Fruit fly (Drosophila melanogaster) whole organism, embryonic: ENCODE data around the gene EMC5.

ENCODE experiments used
- BtbVII ChIP-seq: fragments of 200-800 bp; sonication (Bioruptor generic); optimal IDR thresholded peaks from 3 replicates; lab custom pipeline; 2017; ENCODE audit warnings: missing biosample characterization, mild to moderate bottlenecking, missing genetic modification characterization
- Bteb2 ChIP-seq: fragments of 200-800 bp; sonication (Bioruptor generic); optimal IDR thresholded peaks from 2 replicates; lab custom pipeline; 2016; ENCODE audit warnings: missing biosample characterization, missing genetic modification characterization
- CG11247 ChIP-seq: fragments of 200-800 bp; sonication (Bioruptor generic); IDR thresholded peaks from 2 replicates; pipeline ENCODE4 v1.3.6; 2022; ENCODE audit warnings: missing biosample characterization, missing genetic modification characterization
- CG11504 ChIP-seq: fragments of 200-800 bp; sonication (Bioruptor generic); optimal IDR thresholded peaks from 3 replicates; lab custom pipeline; 2019; ENCODE audit warnings: missing biosample characterization, mild to moderate bottlenecking, missing genetic modification characterization, moderate library complexity
- CG12942 ChIP-seq: fragments of 200-800 bp; sonication (Bioruptor generic); optimal IDR thresholded peaks from 3 replicates; lab custom pipeline; 2016; ENCODE audit warnings: missing biosample characterization, missing genetic modification characterization
- CG13296 ChIP-seq: fragments of 200-800 bp; sonication (Bioruptor generic); optimal IDR thresholded peaks from 3 replicates; lab custom pipeline; 2018; ENCODE audit warnings: missing biosample characterization, mild to moderate bottlenecking, missing genetic modification characterization
- CG13624 ChIP-seq: fragments of 200-800 bp; sonication (Bioruptor generic); optimal IDR thresholded peaks from 2 replicates; lab custom pipeline; 2016; ENCODE audit warnings: missing biosample characterization, missing genetic modification characterization
- CG14050 ChIP-seq: fragments of 200-800 bp; sonication (Bioruptor generic); IDR thresholded peaks from 3 replicates; pipeline ENCODE4 v1.3.6; 2022; ENCODE audit warnings: missing biosample characterization, missing genetic modification characterization
- CG1529 ChIP-seq: fragments of 200-800 bp; sonication (Bioruptor generic); optimal IDR thresholded peaks from 3 replicates; lab custom pipeline; 2018; ENCODE audit warnings: missing biosample characterization, missing genetic modification characterization
- CG16779 ChIP-seq: fragments of 200-800 bp; sonication (Bioruptor generic); IDR thresholded peaks from 2 replicates; pipeline ENCODE4 v1.3.6; 2022; ENCODE audit warnings: missing biosample characterization, missing genetic modification characterization
- CG16813 ChIP-seq: fragments of 200-800 bp; sonication (Bioruptor generic); IDR thresholded peaks from 3 replicates; pipeline ENCODE4 v1.3.6; 2022; ENCODE audit warnings: missing biosample characterization, missing genetic modification characterization; ENCODE audit not compliant: partially characterized antibody
- CG17361 ChIP-seq: fragments of 200-800 bp; sonication (Bioruptor generic); IDR thresholded peaks from 3 replicates; pipeline ENCODE4 v1.3.6; 2022; ENCODE audit warnings: missing biosample characterization, missing genetic modification characterization
- CG18262 ChIP-seq: fragments of 200-800 bp; optimal IDR thresholded peaks from 3 replicates; lab custom pipeline; 2019; ENCODE audit warnings: missing biosample characterization, mild to moderate bottlenecking, missing genetic modification characterization, moderate library complexity
- CG31224 ChIP-seq: fragments of 200-800 bp; sonication (Bioruptor generic); IDR thresholded peaks from 2 replicates; pipeline ENCODE4 v1.3.6; 2022; ENCODE audit warnings: missing biosample characterization, missing genetic modification characterization
- CG4360 ChIP-seq: fragments of 200-800 bp; sonication (Bioruptor generic); IDR thresholded peaks from 2 replicates; pipeline ENCODE4 v1.3.6; 2022; ENCODE audit warnings: missing biosample characterization, missing genetic modification characterization
- CG4707 ChIP-seq: fragments of 200-800 bp; sonication (Bioruptor generic); optimal IDR thresholded peaks from 2 replicates; lab custom pipeline; 2018; ENCODE audit warnings: missing biosample characterization, mild to moderate bottlenecking, missing genetic modification characterization, moderate library complexity
- CG6272 ChIP-seq: fragments of 200-800 bp; sonication (Bioruptor generic); IDR thresholded peaks from 2 replicates; pipeline ENCODE4 v1.3.6; 2022; ENCODE audit warnings: missing biosample characterization, missing genetic modification characterization
- CG7786 ChIP-seq: fragments of 200-800 bp; sonication (Bioruptor generic); optimal IDR thresholded peaks from 2 replicates; lab custom pipeline; 2016; ENCODE audit warnings: missing biosample characterization, missing genetic modification characterization
- CG7928 ChIP-seq: fragments of 200-800 bp; sonication (Bioruptor generic); optimal IDR thresholded peaks from 2 replicates; lab custom pipeline; 2017; ENCODE audit warnings: missing biosample characterization, mild to moderate bottlenecking, missing genetic modification characterization
- CG8089 ChIP-seq: fragments of 200-800 bp; sonication (Bioruptor generic); optimal IDR thresholded peaks from 3 replicates; lab custom pipeline; 2016; ENCODE audit warnings: missing biosample characterization, missing genetic modification characterization
- CG8924 ChIP-seq: fragments of 200-800 bp; optimal IDR thresholded peaks from 3 replicates; lab custom pipeline; 2019; ENCODE audit warnings: missing biosample characterization, mild to moderate bottlenecking, missing genetic modification characterization, moderate library complexity
- CG9215 ChIP-seq: fragments of 200-800 bp; sonication (Bioruptor generic); IDR thresholded peaks from 2 replicates; pipeline ENCODE4 v1.3.6; 2022; ENCODE audit warnings: missing biosample characterization, missing genetic modification characterization
- CG9817 ChIP-seq: fragments of 200-800 bp; sonication (Bioruptor generic); optimal IDR thresholded peaks from 2 replicates; lab custom pipeline; 2018; ENCODE audit warnings: missing biosample characterization, mild to moderate bottlenecking, missing genetic modification characterization, moderate library complexity
- CG9876 ChIP-seq: fragments of 200-800 bp; sonication (Bioruptor generic); optimal IDR thresholded peaks from 2 replicates; lab custom pipeline; 2016; ENCODE audit warnings: missing biosample characterization, missing genetic modification characterization
- CG9932 ChIP-seq: fragments of 200-800 bp; sonication (Bioruptor generic); IDR thresholded peaks from 2 replicates; pipeline ENCODE4 v1.3.6; 2022; ENCODE audit warnings: missing biosample characterization, missing genetic modification characterization
- Dll ChIP-seq: fragments of 200-800 bp; sonication (Bioruptor generic); IDR thresholded peaks from 4 replicates; pipeline ENCODE4 v1.3.6; 2022; ENCODE audit warnings: missing biosample characterization, missing genetic modification characterization; ENCODE audit not compliant: partially characterized antibody
- Drgx ChIP-seq: fragments of 200-800 bp; sonication (Bioruptor generic); IDR thresholded peaks from 2 replicates; pipeline ENCODE4 v1.3.6; 2022; ENCODE audit warnings: missing biosample characterization, missing genetic modification characterization
- E2f1 ChIP-seq: fragments of 200-800 bp; sonication (Bioruptor generic); IDR thresholded peaks from 2 replicates; pipeline ENCODE4 v1.3.6; 2022; ENCODE audit warnings: missing biosample characterization, missing genetic modification characterization
- Ets97D ChIP-seq: fragments of 200-800 bp; sonication (Bioruptor generic); optimal IDR thresholded peaks from 3 replicates; lab custom pipeline; 2016; ENCODE audit warnings: missing biosample characterization, missing genetic modification characterization
- Lpt ChIP-seq: fragments of >200 bp; optimal IDR thresholded peaks from 2 replicates; lab custom pipeline; 2018; ENCODE audit warnings: missing biosample characterization, missing genetic modification characterization
- MBD-R2 ChIP-seq: fragments of 200-800 bp; sonication (Bioruptor generic); IDR thresholded peaks from 2 replicates; pipeline ENCODE4 v1.3.6; 2022; ENCODE audit warnings: missing biosample characterization, missing genetic modification characterization
- bsh ChIP-seq, 2 experiments: fragments of 200-800 bp; sonication (Bioruptor generic); optimal IDR thresholded peaks; 2 replicates each; lab custom pipeline; 2017 to 2018; ENCODE audit warnings: mild to moderate bottlenecking in 2 of 2, missing biosample characterization in 2 of 2, missing genetic modification characterization in 2 of 2, moderate library complexity in 1 of 2
- btn ChIP-seq: fragments of 200-800 bp; sonication (Bioruptor generic); optimal IDR thresholded peaks from 2 replicates; lab custom pipeline; 2016; ENCODE audit warnings: missing biosample characterization, missing genetic modification characterization
- cg ChIP-seq: fragments of 200-800 bp; sonication (Bioruptor generic); optimal IDR thresholded peaks from 3 replicates; lab custom pipeline; 2019; ENCODE audit warnings: missing biosample characterization, mild to moderate bottlenecking, missing genetic modification characterization, moderate library complexity
- chn ChIP-seq: fragments of 200-800 bp; sonication (Bioruptor generic); optimal IDR thresholded peaks from 2 replicates; lab custom pipeline; 2016; ENCODE audit warnings: missing biosample characterization, missing genetic modification characterization
- dan ChIP-seq: fragments of 200-800 bp; sonication (Bioruptor generic); IDR thresholded peaks from 2 replicates; pipeline ENCODE4 v1.3.6; 2022; ENCODE audit warnings: missing biosample characterization, missing genetic modification characterization
- dmrt99B ChIP-seq: fragments of 200-800 bp; sonication (Bioruptor generic); optimal IDR thresholded peaks from 2 replicates; lab custom pipeline; 2018; ENCODE audit warnings: missing biosample characterization, mild to moderate bottlenecking, missing genetic modification characterization, moderate library complexity
- grau ChIP-seq: fragments of 200-800 bp; optimal IDR thresholded peaks from 3 replicates; lab custom pipeline; 2019; ENCODE audit warnings: missing biosample characterization, mild to moderate bottlenecking, missing genetic modification characterization, moderate library complexity
- hb ChIP-seq: fragments of 200-800 bp; sonication (Bioruptor generic); IDR thresholded peaks from 3 replicates; pipeline ENCODE4 v1.3.6; 2022; ENCODE audit warnings: missing biosample characterization, missing genetic modification characterization; ENCODE audit not compliant: partially characterized antibody
- klu ChIP-seq: fragments of 200-800 bp; sonication (Bioruptor generic); IDR thresholded peaks from 2 replicates; pipeline ENCODE4 v1.3.6; 2022; ENCODE audit warnings: missing biosample characterization, missing genetic modification characterization
- lab ChIP-seq: fragments of 200-800 bp; sonication (Bioruptor generic); optimal IDR thresholded peaks from 3 replicates; lab custom pipeline; 2017; ENCODE audit warnings: missing biosample characterization, missing genetic modification characterization, mild to moderate bottlenecking, moderate library complexity, missing genetic modification reagents
- nerfin-1 ChIP-seq: fragments of 200-800 bp; sonication (Bioruptor generic); optimal IDR thresholded peaks from 3 replicates; lab custom pipeline; 2019; ENCODE audit warnings: missing biosample characterization, mild to moderate bottlenecking, missing genetic modification characterization, moderate library complexity
- nmo ChIP-seq: fragments of 200-800 bp; sonication (Bioruptor generic); optimal IDR thresholded peaks from 2 replicates; lab custom pipeline; 2018; ENCODE audit warnings: missing biosample characterization, mild to moderate bottlenecking, missing genetic modification characterization, moderate library complexity
- p53 ChIP-seq: fragments of 200-800 bp; sonication (Bioruptor generic); optimal IDR thresholded peaks from 2 replicates; lab custom pipeline; 2016; ENCODE audit warnings: missing biosample characterization, missing genetic modification characterization
- phol ChIP-seq: fragments of 200-800 bp; sonication (Bioruptor generic); optimal IDR thresholded peaks from 3 replicates; lab custom pipeline; 2018; ENCODE audit warnings: missing biosample characterization, mild to moderate bottlenecking, missing genetic modification characterization, moderate library complexity
- sens ChIP-seq: fragments of 200-800 bp; sonication (Bioruptor generic); peaks from one replicate; lab custom pipeline; 2016; ENCODE audit warnings: missing biosample characterization, missing genetic modification characterization
- slbo ChIP-seq: fragments of 200-800 bp; sonication (Bioruptor generic); IDR thresholded peaks from 2 replicates; pipeline ENCODE4 v1.3.6; 2022; ENCODE audit warnings: missing biosample characterization, missing genetic modification characterization
- slp2 ChIP-seq: fragments of 200-800 bp; sonication (Bioruptor generic); optimal IDR thresholded peaks from 2 replicates; lab custom pipeline; 2016; ENCODE audit warnings: missing biosample characterization, missing genetic modification characterization
- tx ChIP-seq: fragments of 200-800 bp; sonication (Bioruptor generic); optimal IDR thresholded peaks from 2 replicates; lab custom pipeline; 2016; ENCODE audit warnings: missing biosample characterization, missing genetic modification characterization
- zen ChIP-seq: fragments of 200-800 bp; sonication (Bioruptor generic); optimal IDR thresholded peaks from 3 replicates; lab custom pipeline; 2018; ENCODE audit warnings: missing biosample characterization, mild to moderate bottlenecking, missing genetic modification characterization, moderate library complexity

The EMC5 gene

dm6 chr2L:18982826-18983758 is 4.4 kb upstream of the EMC5 start (continued):
- no peak for TF ChIP-seq nerfin-1
- no peak for TF ChIP-seq slp2 (GFP tag; lab: Kevin White, UChicago)
- no peak for TF ChIP-seq lab
- TF ChIP-seq nmo (GFP tag; lab: Kevin White, UChicago): peak; percentile 16
- TF ChIP-seq CG9876 (GFP tag; lab: Kevin White, UChicago): no peak
- TF ChIP-seq hb (GFP tag; lab: Robert Waterston, UW): no peak
- TF ChIP-seq chn (GFP tag; lab: Kevin White, UChicago): no peak
- TF ChIP-seq CG4707 (GFP tag; lab: Kevin White, UChicago): no peak
- TF ChIP-seq slbo: peak; percentile 34; the same call in 1 of the 2 replicates
- no peak for TF ChIP-seq CG31224 (GFP tag; lab: Robert Waterston, UW)
- TF ChIP-seq CG7928: no peak
- no peak for TF ChIP-seq zen (tag; lab: Kevin White, UChicago)
- no peak for TF ChIP-seq CG14050
- peak; percentile 1 for TF ChIP-seq CG8924 (tag; lab: Kevin White, UChicago)
- TF ChIP-seq Dll (GFP tag; lab: Robert Waterston, UW): no peak
- TF ChIP-seq grau (tag; lab: Kevin White, UChicago): peak; percentile 84
- TF ChIP-seq cg (GFP tag; lab: Kevin White, UChicago): no peak
- no peak for TF ChIP-seq dan (GFP tag; lab: Robert Waterston, UW)
- TF ChIP-seq CG17361 (GFP tag; lab: Robert Waterston, UW): peak; percentile 42; the same call in 1 of the 3 replicates
- no peak for TF ChIP-seq Ets97D (GFP tag; lab: Kevin White, UChicago)
- no peak for TF ChIP-seq BtbVII (GFP tag; lab: Kevin White, UChicago)
- TF ChIP-seq CG13624: no peak
- no peak for TF ChIP-seq MBD-R2 (GFP tag; lab: Robert Waterston, UW)
- TF ChIP-seq CG11504 (tag; lab: Kevin White, UChicago): peak; percentile 51
- TF ChIP-seq CG9817 (tag; lab: Kevin White, UChicago): no peak
- TF ChIP-seq CG8089 (GFP tag; lab: Kevin White, UChicago): no peak
- no peak for TF ChIP-seq CG1529
- no peak for TF ChIP-seq tx (GFP tag; lab: Kevin White, UChicago)
- peak; percentile 66 for TF ChIP-seq sens (GFP tag; lab: Kevin White, UChicago)
- TF ChIP-seq Drgx: no peak
- no peak for TF ChIP-seq E2f1 (GFP tag; lab: Robert Waterston, UW)
- TF ChIP-seq dmrt99B (tag; lab: Kevin White, UChicago): peak; percentile 46
- no peak for TF ChIP-seq CG6272 (GFP tag; lab: Robert Waterston, UW)
- TF ChIP-seq btn (GFP tag; lab: Kevin White, UChicago): no peak
- TF ChIP-seq phol: peak; percentile 17
- TF ChIP-seq CG9215 (GFP tag; lab: Robert Waterston, UW): 0 out of 2 replicates have a peak, but pooled peaks have one; percentile 12
- TF ChIP-seq CG16813 (GFP tag; lab: Robert Waterston, UW): no peak
- no peak for TF ChIP-seq CG13296 (GFP tag; lab: Kevin White, UChicago)
- no peak for TF ChIP-seq klu (GFP tag; lab: Robert Waterston, UW)
- peak in 1 of 2 experiments; percentile 15 for TF ChIP-seq bsh (GFP tag; optimal IDR thresholded peaks at IDR 0.05; lab: Kevin White, UChicago)
- no peak for TF ChIP-seq p53 (GFP tag; lab: Kevin White, UChicago)
- no peak for TF ChIP-seq CG11247
- no peak for TF ChIP-seq CG12942 (GFP tag; lab: Kevin White, UChicago)
- TF ChIP-seq CG7786 (GFP tag; lab: Kevin White, UChicago): no peak
- no peak for TF ChIP-seq CG9932 (GFP tag; lab: Robert Waterston, UW)
- no peak for TF ChIP-seq CG16779 (GFP tag; lab: Robert Waterston, UW)
- peak; percentile 25 for TF ChIP-seq CG18262 (tag; lab: Kevin White, UChicago)
- TF ChIP-seq Bteb2: no peak
- TF ChIP-seq Lpt (GFP tag; lab: Kevin White, UChicago): no peak
- no peak for TF ChIP-seq CG4360 (GFP tag; lab: Robert Waterston, UW)
